Fruit fly (Drosophila melanogaster): ENCODE measurements around the gene Ndc1.

The Ndc1 gene

dm6 chr3R:23939921-23940839 is 16.0 kb downstream of the Ndc1 start (continued):
- TF ChIP-seq CG7556 (GFP tag; optimal IDR thresholded peaks at IDR 0.05): peak; percentile 86
- TF ChIP-seq CG11398 (GFP tag; optimal IDR thresholded peaks at IDR 0.05): peak; percentile 68
- TF ChIP-seq sug (tag; optimal IDR thresholded peaks at IDR 0.05): peak; percentile 99
- peak; percentile 62 for TF ChIP-seq CG7271 (tag; optimal IDR thresholded peaks at IDR 0.05)
- peak; percentile 43; the same call in 1 of the 3 replicates for TF ChIP-seq CG2889 (GFP tag; IDR thresholded peaks at IDR 0.05)
- TF ChIP-seq CG12071 (GFP tag; optimal IDR thresholded peaks at IDR 0.05): peak; percentile 90
- peak; percentile 35; the same call in 1 of the 2 replicates for TF ChIP-seq CkIIα-i1 (GFP tag; IDR thresholded peaks at IDR 0.05)
- peak; percentile 3 for TF ChIP-seq ems (GFP tag; optimal IDR thresholded peaks at IDR 0.05)
- peak; percentile 96 for TF ChIP-seq CG15601 (tag; optimal IDR thresholded peaks at IDR 0.05)
- TF ChIP-seq sima (GFP tag; optimal IDR thresholded peaks at IDR 0.05): peak; percentile 58
- peak; percentile 79 for TF ChIP-seq CG3281 (GFP tag; optimal IDR thresholded peaks at IDR 0.05)
- TF ChIP-seq CG14710 (tag; optimal IDR thresholded peaks at IDR 0.05): peak; percentile 86
- TF ChIP-seq Usf (GFP tag; optimal IDR thresholded peaks at IDR 0.05): no peak
- TF ChIP-seq grau (tag; optimal IDR thresholded peaks at IDR 0.05): peak; percentile 45
- peak; percentile 76; the same call in 1 of the 2 replicates for TF ChIP-seq E2f1 (GFP tag; IDR thresholded peaks at IDR 0.05)
- peak; percentile 55 for TF ChIP-seq CG18011 (GFP tag; optimal IDR thresholded peaks at IDR 0.05)
- TF ChIP-seq repo (GFP tag; optimal IDR thresholded peaks at IDR 0.05): peak; percentile 66
- TF ChIP-seq CG17385 (GFP tag; optimal IDR thresholded peaks at IDR 0.05): peak; percentile 79
- peak; percentile 92 for TF ChIP-seq grn (GFP tag; optimal IDR thresholded peaks at IDR 0.05)
- peak; percentile 74 for TF ChIP-seq CoRest (tag; optimal IDR thresholded peaks at IDR 0.05)
- TF ChIP-seq Lim3 (GFP tag; IDR thresholded peaks at IDR 0.05): no peak
- TF ChIP-seq amos (GFP tag; IDR thresholded peaks at IDR 0.05; ENCODE audit: partially characterized antibody): no peak
- peak in 1 of 2 experiments; percentile 75 for TF ChIP-seq insv (GFP tag; optimal IDR thresholded peaks at IDR 0.05)
- peak; percentile 10 for TF ChIP-seq zf30C (GFP tag; optimal IDR thresholded peaks at IDR 0.05)
- peak; percentile 88 for TF ChIP-seq CG18619 (GFP tag; optimal IDR thresholded peaks at IDR 0.05)
- TF ChIP-seq cato (GFP tag; optimal IDR thresholded peaks at IDR 0.05; ENCODE audit: borderline replicate concordance): peak; percentile 44
- no peak for TF ChIP-seq BEAF-32 (GFP tag; optimal IDR thresholded peaks at IDR 0.05)
- TF ChIP-seq MTF-1 (GFP tag; optimal IDR thresholded peaks at IDR 0.05; ENCODE audit: borderline replicate concordance): peak; percentile 93
- TF ChIP-seq tap (tag; optimal IDR thresholded peaks at IDR 0.05): peak; percentile 82
- TF ChIP-seq bbx (GFP tag; IDR thresholded peaks at IDR 0.05; ENCODE audit: partially characterized antibody): no peak
- peak; percentile 65 for TF ChIP-seq CG43689 (GFP tag; IDR thresholded peaks at IDR 0.05)
- TF ChIP-seq salm (tag; optimal IDR thresholded peaks at IDR 0.05): peak; percentile 85
- TF ChIP-seq pzg (GFP tag; optimal IDR thresholded peaks at IDR 0.05): no peak
- TF ChIP-seq sens (GFP tag): peak; percentile 98
- no peak for TF ChIP-seq lov (optimal IDR thresholded peaks at IDR 0.05)
- peak; percentile 93 for TF ChIP-seq lov (GFP tag; IDR thresholded peaks at IDR 0.05)
- TF ChIP-seq Deaf1 (tag; optimal IDR thresholded peaks at IDR 0.05): no peak
- peak; percentile 66 for TF ChIP-seq Jarid2 (GFP tag; optimal IDR thresholded peaks at IDR 0.05)
- peak; percentile 40 for TF ChIP-seq cwo (GFP tag; optimal IDR thresholded peaks at IDR 0.05)
- no peak for TF ChIP-seq Trl (optimal IDR thresholded peaks at IDR 0.05)
- peak; percentile 69 for TF ChIP-seq Trl (GFP tag; optimal IDR thresholded peaks at IDR 0.05)
- TF ChIP-seq caup (GFP tag; optimal IDR thresholded peaks at IDR 0.05; ENCODE audit: severe bottlenecking): peak; percentile 88
- TF ChIP-seq D (optimal IDR thresholded peaks at IDR 0.05): no peak
- peak; percentile 87 for TF ChIP-seq D (GFP tag; optimal IDR thresholded peaks at IDR 0.05)
- TF ChIP-seq CG6791 (GFP tag; IDR thresholded peaks at IDR 0.05; ENCODE audit: partially characterized antibody): no peak
- peak; percentile 28 for TF ChIP-seq gcm2 (GFP tag; optimal IDR thresholded peaks at IDR 0.05)
- peak; percentile 72 for TF ChIP-seq BtbVII (GFP tag; optimal IDR thresholded peaks at IDR 0.05)
- no peak for TF ChIP-seq lbe (GFP tag; optimal IDR thresholded peaks at IDR 0.05)
